Worm (Caenorhabditis elegans): ENCODE data around the gene F08F3.6.
"Not testable (repeated sequence)": the region's sequence is repeated elsewhere in the genome, so short reads cannot be mapped to it uniquely, and the experiment has no call there.

The F08F3.6 gene

ce11 chrV:5419915-5420314, at the start of gene F08F3.6:
F08F3.6 (minus strand) TSS chrV:5420067.
- TF ChIP-seq R02D3.7 (tag; optimal IDR thresholded peaks at IDR 0.05) (no peak), ama-1 (optimal IDR thresholded peaks at IDR 0.05) (no peak), ZK546.5 (tag; optimal IDR thresholded peaks at IDR 0.05) (no peak), C34F6.9 (tag; optimal IDR thresholded peaks at IDR 0.05) (no peak), nhr-12 (tag; optimal IDR thresholded peaks at IDR 0.05) (no peak), sem-4 (tag; optimal IDR thresholded peaks at IDR 0.05) (no peak), ceh-82 (tag; optimal IDR thresholded peaks at IDR 0.05) (no peak), Y55F3AM.14 (GFP tag; optimal IDR thresholded peaks at IDR 0.05) (no peak), nhr-77 (tag; optimal IDR thresholded peaks at IDR 0.05) (no peak), gmeb-1 (tag; optimal IDR thresholded peaks at IDR 0.05) (no peak), nhr-6 (tag; optimal IDR thresholded peaks at IDR 0.05) (no peak), ztf-11 (tag; optimal IDR thresholded peaks at IDR 0.05) (no peak), mdl-1 (tag; optimal IDR thresholded peaks at IDR 0.05) (no peak), lin-13 (GFP tag; optimal IDR thresholded peaks at IDR 0.05) (no peak), unc-55 (GFP tag; optimal IDR thresholded peaks at IDR 0.05) (no peak), alr-1 (tag; optimal IDR thresholded peaks at IDR 0.05) (no peak), elt-1 (tag; optimal IDR thresholded peaks at IDR 0.05) (no peak)

DNA sequence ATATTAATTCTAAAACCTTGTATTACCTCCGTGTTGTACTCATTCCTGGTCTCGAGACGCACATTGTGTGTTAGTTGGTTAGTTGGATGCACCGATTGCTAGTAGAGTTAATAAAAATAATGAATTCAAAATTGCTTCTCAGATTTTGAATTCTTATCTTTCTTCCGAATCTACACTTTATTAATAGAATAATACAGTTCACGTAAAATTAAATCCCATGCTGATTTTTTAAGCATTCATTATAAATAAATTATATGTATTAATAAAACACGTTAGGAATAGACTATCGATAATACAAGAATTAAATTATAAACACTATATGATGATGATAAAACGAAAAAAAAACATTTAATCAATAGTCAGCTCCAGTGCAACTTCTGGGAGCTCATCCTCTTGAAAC, 48.6 kb upstream of the F08F3.6 start, which contains the start of gene ZC317.6:
Gene ZC317.6 (minus strand): TSS at position 101 of the 400 bp plus-strand sequence.
- not testable (repeated sequence) for TF ChIP-seq lin-11 (tag; optimal IDR thresholded peaks at IDR 0.05); nhr-6 (tag; optimal IDR thresholded peaks at IDR 0.05); lin-13 (GFP tag; optimal IDR thresholded peaks at IDR 0.05)

DNA sequence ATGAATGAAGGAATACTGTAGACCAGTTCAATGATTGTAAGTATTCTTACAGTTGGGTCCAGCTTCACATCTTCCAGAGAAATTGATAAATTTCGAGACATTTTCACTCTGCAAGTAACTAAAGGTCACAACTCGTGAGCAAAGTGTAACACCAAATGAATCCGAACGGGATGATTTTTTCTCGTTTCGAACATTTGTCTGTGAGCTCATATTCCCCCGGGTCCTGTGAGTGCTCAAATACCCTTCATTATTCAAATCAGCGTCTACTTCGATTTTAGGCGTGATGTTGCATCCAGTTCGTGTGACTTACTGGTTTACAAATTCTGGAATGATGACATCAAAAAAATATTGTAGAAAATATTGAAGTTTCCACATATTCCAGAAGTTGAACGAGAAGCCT, 45.5 kb upstream of the F08F3.6 start, which contains the start of gene srg-68:
Gene srg-68 (minus strand): TSS at position 101 of the 400 bp plus-strand sequence.
- TF ChIP-seq nhr-77 (tag; optimal IDR thresholded peaks at IDR 0.05), result no peak
- no peak for TF ChIP-seq lsy-2 (tag; optimal IDR thresholded peaks at IDR 0.05)
- no peak for TF ChIP-seq dmd-4 (tag; optimal IDR thresholded peaks at IDR 0.05)
- no peak for TF ChIP-seq nhr-10 (tag; optimal IDR thresholded peaks at IDR 0.05)
- no peak for TF ChIP-seq zag-1 (tag; optimal IDR thresholded peaks at IDR 0.05)
- TF ChIP-seq unc-62 (GFP tag; optimal IDR thresholded peaks at IDR 0.05), result no peak
- TF ChIP-seq blmp-1 (tag; optimal IDR thresholded peaks at IDR 0.05; ENCODE audit: insufficient read depth), result no peak
- TF ChIP-seq nhr-23 (tag; optimal IDR thresholded peaks at IDR 0.05), result no peak
- TF ChIP-seq R02D3.7 (tag; optimal IDR thresholded peaks at IDR 0.05), result no peak
- no peak for TF ChIP-seq sma-9 (GFP tag; optimal IDR thresholded peaks at IDR 0.05)
- no peak for TF ChIP-seq sma-9 (tag; optimal IDR thresholded peaks at IDR 0.05)
- TF ChIP-seq nhr-237 (tag; optimal IDR thresholded peaks at IDR 0.05), result no peak
- TF ChIP-seq lin-11 (tag; optimal IDR thresholded peaks at IDR 0.05), result no peak
- no peak for TF ChIP-seq snpc-4 (tag; optimal IDR thresholded peaks at IDR 0.05)
- TF ChIP-seq nhr-21 (tag; optimal IDR thresholded peaks at IDR 0.05), result no peak
- TF ChIP-seq unc-39 (tag; optimal IDR thresholded peaks at IDR 0.05), result no peak

- TF ChIP-seq blmp-1 (tag; optimal IDR thresholded peaks at IDR 0.05; ENCODE audit: insufficient read depth) (no peak), F13H6.1 (tag; optimal IDR thresholded peaks at IDR 0.05) (no peak), ztf-11 (tag; optimal IDR thresholded peaks at IDR 0.05) (no peak), lin-11 (tag; optimal IDR thresholded peaks at IDR 0.05) (no peak), mbf-1 (tag; optimal IDR thresholded peaks at IDR 0.05) (no peak), nhr-25 (tag; optimal IDR thresholded peaks at IDR 0.05) (no peak)
These were observed 43.0 kb upstream of the F08F3.6 start, which contains the start of gene srg-67 for ce11 chrV:5462894-5463293. srg-67 (minus strand) TSS chrV:5462994.

DNA sequence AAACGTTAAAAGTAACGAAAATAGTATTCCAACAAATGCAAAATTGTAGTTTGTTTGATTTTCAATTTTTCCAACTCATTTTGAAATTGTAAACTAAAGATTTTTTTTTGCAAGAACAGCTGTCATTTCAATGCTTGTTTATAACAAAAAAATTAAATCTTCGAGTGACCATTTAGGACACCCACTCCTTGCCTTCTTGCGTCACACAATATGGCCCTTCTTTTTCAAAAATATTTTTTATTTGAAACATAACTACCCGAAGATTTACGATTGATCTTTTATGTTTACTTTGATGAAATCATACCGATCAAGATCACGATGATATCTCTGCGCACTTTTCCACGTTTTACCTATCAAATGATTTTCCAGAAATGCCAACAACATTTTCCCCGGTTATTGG, 39.9 kb upstream of the F08F3.6 start, which contains the start of gene ZC317.2:
Gene ZC317.2 (plus strand): TSS at position 301 of the 400 bp plus-strand sequence.
- TF ChIP-seq elt-3 (tag; optimal IDR thresholded peaks at IDR 0.05), result no peak
- no peak for TF ChIP-seq alr-1 (tag; optimal IDR thresholded peaks at IDR 0.05)
- no peak for TF ChIP-seq blmp-1 (tag; optimal IDR thresholded peaks at IDR 0.05; ENCODE audit: insufficient read depth)
- TF ChIP-seq nhr-77 (tag; optimal IDR thresholded peaks at IDR 0.05), result no peak
- TF ChIP-seq ama-1 (optimal IDR thresholded peaks at IDR 0.05), result no peak

Measured in whole organism, L2 larva.